Worm (Caenorhabditis elegans) whole organism, L3 larva: ENCODE measurements around the gene nsph-3.2.
A peak's percentile ranks its signal among the peaks of the same experiment; 100 is the strongest.

Experiments
- R02D3.7 ChIP-seq: fragments of 150-350 bp; optimal IDR thresholded peaks from 2 replicates; lab custom pipeline; 2014; ENCODE audit warnings: missing biosample characterization, missing genetic modification characterization
- aly-2 ChIP-seq: fragments of 150-350 bp; optimal IDR thresholded peaks from 2 replicates; lab custom pipeline; 2014; ENCODE audit warnings: missing biosample characterization, missing genetic modification characterization
- ceh-16 ChIP-seq: sonication (generic microtip); optimal IDR thresholded peaks from 2 replicates; lab custom pipeline; 2017; ENCODE audit warnings: missing biosample characterization, missing genetic modification characterization
- ceh-28 ChIP-seq: fragments of 150-350 bp; optimal IDR thresholded peaks from 2 replicates; lab custom pipeline; 2014; ENCODE audit warnings: missing biosample characterization, missing genetic modification reagents, missing genetic modification characterization
- egl-27 ChIP-seq: sonication (generic microtip); optimal IDR thresholded peaks from 4 replicates; lab custom pipeline; 2017; ENCODE audit warnings: missing biosample characterization, missing genetic modification reagents, missing genetic modification characterization
- elt-2 ChIP-seq: sonication (generic microtip); optimal IDR thresholded peaks from 2 replicates; lab custom pipeline; 2016; ENCODE audit warnings: missing genetic modification reagents, mild to moderate bottlenecking, missing genetic modification characterization, missing compliant biosample characterization
- elt-3 ChIP-seq, 3 experiments: fragments of 150-350 bp in 1 of 3; sonication (generic microtip) in 2 of 3; optimal IDR thresholded peaks; 2 replicates in 2 of 3; 4 replicates in 1 of 3; lab custom pipeline; 2014 to 2017; ENCODE audit warnings: missing biosample characterization in 3 of 3, missing genetic modification characterization in 3 of 3
- eor-1 ChIP-seq, 2 experiments: fragments of 150-350 bp; optimal IDR thresholded peaks; 2 replicates each; lab custom pipeline; 2014 to 2018; ENCODE audit warnings: missing biosample characterization in 2 of 2, missing genetic modification characterization in 2 of 2
- fkh-10 ChIP-seq: sonication (generic microtip); optimal IDR thresholded peaks from 2 replicates; lab custom pipeline; 2017; ENCODE audit warnings: missing biosample characterization, missing genetic modification reagents, missing genetic modification characterization
- fkh-2 ChIP-seq: fragments of 150-350 bp; optimal IDR thresholded peaks from 2 replicates; lab custom pipeline; 2014; ENCODE audit warnings: missing biosample characterization, missing genetic modification reagents, missing genetic modification characterization
- fos-1 ChIP-seq: fragments of 150-350 bp; optimal IDR thresholded peaks from 2 replicates; lab custom pipeline; 2014; ENCODE audit warnings: missing biosample characterization, missing genetic modification characterization
- hmg-11 ChIP-seq: sonication (generic microtip); optimal IDR thresholded peaks from 2 replicates; lab custom pipeline; 2016; ENCODE audit warnings: missing genetic modification characterization, missing compliant biosample characterization
- jun-1 ChIP-seq: fragments of 150-350 bp; optimal IDR thresholded peaks from 2 replicates; lab custom pipeline; 2014; ENCODE audit warnings: missing biosample characterization, missing genetic modification reagents, missing genetic modification characterization
- lin-15B ChIP-seq: fragments of 150-350 bp; optimal IDR thresholded peaks from 2 replicates; lab custom pipeline; 2014; ENCODE audit warnings: missing biosample characterization, missing genetic modification characterization
- lin-39 ChIP-seq: fragments of 150-350 bp; optimal IDR thresholded peaks from 2 replicates; lab custom pipeline; 2018; ENCODE audit warnings: missing biosample characterization, missing genetic modification reagents, missing genetic modification characterization
- lsy-12 ChIP-seq: sonication (generic microtip); optimal IDR thresholded peaks from 2 replicates; lab custom pipeline; 2016; ENCODE audit warnings: mild to moderate bottlenecking, missing genetic modification characterization, missing compliant biosample characterization
- mdl-1 ChIP-seq: fragments of 150-350 bp; optimal IDR thresholded peaks from 2 replicates; lab custom pipeline; 2014; ENCODE audit warnings: missing biosample characterization, missing genetic modification characterization
- mml-1 ChIP-seq: fragments of 150-350 bp; sonication (generic microtip); optimal IDR thresholded peaks from 3 replicates; lab custom pipeline; 2014; ENCODE audit warnings: missing biosample characterization, missing genetic modification characterization
- nfya-1 ChIP-seq: sonication (generic microtip); optimal IDR thresholded peaks from 2 replicates; lab custom pipeline; 2017; ENCODE audit warnings: missing genetic modification characterization, mild to moderate bottlenecking, missing compliant biosample characterization, antibody characterized with exemption, moderate library complexity; ENCODE audit not compliant: insufficient read depth
- nhr-11 ChIP-seq: fragments of 150-350 bp; optimal IDR thresholded peaks from 2 replicates; lab custom pipeline; 2014; ENCODE audit warnings: missing biosample characterization, missing genetic modification characterization
- nhr-12 ChIP-seq: fragments of 150-350 bp; optimal IDR thresholded peaks from 2 replicates; lab custom pipeline; 2014; ENCODE audit warnings: missing biosample characterization, missing genetic modification characterization
- nhr-23 ChIP-seq: fragments of 150-350 bp; optimal IDR thresholded peaks from 2 replicates; lab custom pipeline; 2014; ENCODE audit warnings: missing biosample characterization, missing genetic modification reagents, missing genetic modification characterization
- nhr-25 ChIP-seq: sonication (generic microtip); optimal IDR thresholded peaks from 2 replicates; lab custom pipeline; 2017; ENCODE audit warnings: missing biosample characterization, missing genetic modification characterization
- nhr-43 ChIP-seq: sonication (generic microtip); optimal IDR thresholded peaks from 2 replicates; lab custom pipeline; 2016; ENCODE audit warnings: mild to moderate bottlenecking, missing genetic modification characterization, missing compliant biosample characterization; ENCODE audit not compliant: poor library complexity, severe bottlenecking
- pha-4 ChIP-seq: fragments of 150-350 bp; optimal IDR thresholded peaks from 2 replicates; lab custom pipeline; 2014; ENCODE audit warnings: missing biosample characterization, missing genetic modification reagents, missing genetic modification characterization
- pqm-1 ChIP-seq: fragments of 150-350 bp; optimal IDR thresholded peaks from 2 replicates; lab custom pipeline; 2017; ENCODE audit warnings: missing biosample characterization, missing genetic modification characterization, inconsistent platforms
- skn-1 ChIP-seq: fragments of 150-350 bp; optimal IDR thresholded peaks from 2 replicates; lab custom pipeline; 2014; ENCODE audit warnings: missing biosample characterization, missing genetic modification characterization
- snpc-4 ChIP-seq: fragments of 150-350 bp; optimal IDR thresholded peaks from 2 replicates; lab custom pipeline; 2014; ENCODE audit warnings: missing biosample characterization, missing genetic modification characterization
- tbx-2 ChIP-seq: sonication (generic microtip); optimal IDR thresholded peaks from 2 replicates; lab custom pipeline; 2016; ENCODE audit warnings: mild to moderate bottlenecking, missing genetic modification characterization, missing compliant biosample characterization
- unc-39 ChIP-seq: sonication (generic microtip); optimal IDR thresholded peaks from 4 replicates; lab custom pipeline; 2017; ENCODE audit warnings: missing biosample characterization, missing genetic modification characterization
- unc-62 ChIP-seq: fragments of 150-350 bp; sonication (generic microtip); optimal IDR thresholded peaks from 4 replicates; lab custom pipeline; 2014; ENCODE audit warnings: missing biosample characterization, missing genetic modification reagents, missing genetic modification characterization
- ztf-4 ChIP-seq: fragments of 150-350 bp; optimal IDR thresholded peaks from 2 replicates; lab custom pipeline; 2014; ENCODE audit warnings: missing biosample characterization, missing genetic modification characterization

The nsph-3.2 gene

DNA sequence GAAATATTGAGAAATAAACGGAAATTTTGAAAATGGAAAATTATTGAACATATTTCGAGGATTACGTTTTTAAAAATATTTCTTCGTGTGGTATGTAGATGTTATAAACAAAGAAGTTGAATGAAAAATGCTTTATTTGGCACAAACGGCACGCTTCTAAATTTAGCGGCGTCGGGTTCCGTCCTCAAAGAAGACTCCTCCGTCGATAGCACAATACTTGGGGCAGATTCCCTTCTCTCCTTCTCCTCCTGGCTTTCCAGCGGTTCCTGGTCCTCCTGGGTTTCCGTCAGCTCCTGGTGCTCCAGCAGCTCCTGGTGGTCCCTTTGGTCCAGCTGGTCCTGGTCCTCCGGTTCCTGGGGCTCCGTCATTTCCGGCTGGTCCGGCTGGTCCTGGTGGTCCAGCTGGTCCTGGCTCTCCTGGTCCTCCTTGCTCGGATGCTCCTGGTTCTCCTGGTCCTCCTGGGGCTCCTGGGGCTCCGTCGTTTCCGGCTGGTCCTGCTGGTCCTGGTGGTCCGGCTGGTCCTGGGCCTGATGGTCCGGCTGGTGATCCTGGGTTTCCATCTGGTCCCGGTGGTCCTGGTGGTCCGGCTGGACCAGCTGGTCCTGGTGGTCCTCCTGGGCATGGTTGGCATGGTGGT is 28.2 kb upstream of the nsph-3.2 start, which contains the start of gene W01B6.8:
Gene W01B6.8 (minus strand): TSS at position 51 of the 637 bp plus-strand sequence.
- TF ChIP-seq aly-2 (tag; lab: Kevin White, UChicago) (no peak), fkh-10 (GFP tag; lab: Kevin White, UChicago) (no peak), unc-39 (tag; lab: Kevin White, UChicago) (no peak), ztf-4 (no peak), nhr-11 (tag; lab: Kevin White, UChicago) (no peak), elt-2 (tag; lab: Kevin White, UChicago) (no peak)

DNA sequence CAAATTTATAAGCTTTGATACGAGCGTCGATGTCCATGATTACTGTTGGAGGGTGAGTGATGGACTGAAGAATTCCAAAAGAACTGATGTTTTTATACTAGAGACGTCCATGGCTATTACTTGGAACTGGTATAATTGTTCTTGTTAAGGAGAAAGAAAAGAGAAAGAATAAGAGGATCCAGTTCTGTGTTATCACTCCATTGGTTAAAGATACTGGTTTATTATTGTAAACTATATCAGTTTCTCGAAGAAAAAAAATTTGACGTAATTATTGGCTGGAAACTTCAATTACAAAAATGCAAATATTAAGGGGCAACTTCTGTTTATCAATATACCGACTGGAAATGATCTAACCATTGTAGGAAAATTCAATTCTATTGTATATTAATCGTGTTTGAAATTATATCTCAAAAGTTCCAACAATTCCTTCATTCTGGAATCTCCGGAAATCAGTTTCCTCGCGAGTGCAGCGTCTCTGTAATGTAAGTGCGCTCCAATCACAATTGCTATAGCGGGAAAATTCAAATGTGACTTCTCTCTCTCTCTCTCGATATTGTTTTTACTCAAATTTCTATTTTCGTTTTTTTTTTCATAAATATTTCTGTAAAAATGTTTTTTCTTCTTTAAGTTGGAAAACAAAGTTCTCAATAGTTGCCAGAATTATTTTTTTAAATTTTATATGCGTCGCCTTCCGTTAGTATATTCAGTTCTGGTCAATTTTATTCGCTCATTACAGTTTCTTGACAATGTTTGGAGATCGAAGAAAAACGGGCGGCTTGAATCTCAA is 27.1 kb upstream of the nsph-3.2 start, which contains the start of the genes col-2 and ndc-80:
Gene col-2 (minus strand): TSS at position 51 of the 787 bp plus-strand sequence.
Gene ndc-80 (plus strand): TSS at position 737 of the 787 bp plus-strand sequence.
- TF ChIP-seq pqm-1 (tag; lab: Kevin White, UChicago), result peak; percentile 17
- TF ChIP-seq nfya-1 (tag; lab: Kevin White, UChicago), result peak; percentile 84
- TF ChIP-seq nhr-23 (tag; lab: Kevin White, UChicago), result peak; percentile 54
- TF ChIP-seq lin-39 (tag; lab: Kevin White, UChicago), result peak; percentile 70
- peak; percentile 23 for TF ChIP-seq fkh-10 (GFP tag; lab: Kevin White, UChicago)
- TF ChIP-seq eor-1 (tag; optimal IDR thresholded peaks at IDR 0.05; lab: Kevin White, UChicago), result no peak
- TF ChIP-seq unc-39 (tag; lab: Kevin White, UChicago), result no peak
- no peak for TF ChIP-seq mml-1 (tag; lab: Kevin White, UChicago)
- peak; percentile 71 for TF ChIP-seq R02D3.7 (tag; lab: Kevin White, UChicago)
- no peak for TF ChIP-seq fkh-2 (tag; lab: Kevin White, UChicago)
- peak; percentile 93 for TF ChIP-seq lin-15B (tag; lab: Kevin White, UChicago)
- TF ChIP-seq snpc-4 (tag; lab: Kevin White, UChicago), result peak; percentile 36
- peak; percentile 70 for TF ChIP-seq nhr-25 (tag; lab: Kevin White, UChicago)
- peak; percentile 10 for TF ChIP-seq jun-1
- peak; percentile 4 for TF ChIP-seq skn-1
- TF ChIP-seq elt-3 (tag; optimal IDR thresholded peaks at IDR 0.05; lab: Kevin White, UChicago), result no peak
- peak; percentile 74 for TF ChIP-seq nhr-43 (tag; lab: Kevin White, UChicago)

DNA sequence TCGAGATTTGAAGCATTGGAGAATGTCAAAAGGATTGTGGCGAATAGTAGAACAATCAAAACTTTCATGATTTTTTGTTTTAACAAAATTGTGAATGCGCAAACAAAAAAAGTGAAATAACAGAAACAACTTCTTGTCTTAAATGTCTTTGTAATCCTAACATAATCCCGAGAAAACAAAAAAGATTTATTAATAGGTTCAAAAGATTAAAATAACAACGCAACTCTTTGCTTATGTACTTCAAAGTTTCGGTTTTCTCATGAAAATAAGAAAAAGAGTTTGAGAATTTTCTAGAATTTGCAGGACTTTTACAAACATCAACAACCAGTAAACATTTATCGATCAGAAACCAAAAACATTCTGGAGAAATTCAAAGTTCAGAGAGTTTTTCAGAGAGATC is 22.9 kb upstream of the nsph-3.2 start, which contains the start of gene ttr-39:
Gene ttr-39 (minus strand): TSS at position 101 of the 400 bp plus-strand sequence.
- TF ChIP-seq nhr-23 (tag; lab: Kevin White, UChicago) (no peak), ceh-28 (tag; lab: Kevin White, UChicago) (no peak), pha-4 (tag; lab: Kevin White, UChicago) (no peak), lin-39 (tag; lab: Kevin White, UChicago) (no peak), pqm-1 (tag; lab: Kevin White, UChicago) (no peak), fos-1 (tag; lab: Kevin White, UChicago) (no peak), elt-3 (tag; optimal IDR thresholded peaks at IDR 0.05; lab: Kevin White, UChicago) (no peak), hmg-11 (tag; lab: Kevin White, UChicago) (no peak), elt-2 (tag; lab: Kevin White, UChicago) (no peak), lsy-12 (tag; lab: Kevin White, UChicago) (no peak), nhr-25 (tag; lab: Kevin White, UChicago) (no peak), mdl-1 (tag; lab: Kevin White, UChicago) (no peak), lin-15B (tag; lab: Kevin White, UChicago) (no peak), ceh-16 (no peak), skn-1 (no peak), tbx-2 (no peak)

DNA sequence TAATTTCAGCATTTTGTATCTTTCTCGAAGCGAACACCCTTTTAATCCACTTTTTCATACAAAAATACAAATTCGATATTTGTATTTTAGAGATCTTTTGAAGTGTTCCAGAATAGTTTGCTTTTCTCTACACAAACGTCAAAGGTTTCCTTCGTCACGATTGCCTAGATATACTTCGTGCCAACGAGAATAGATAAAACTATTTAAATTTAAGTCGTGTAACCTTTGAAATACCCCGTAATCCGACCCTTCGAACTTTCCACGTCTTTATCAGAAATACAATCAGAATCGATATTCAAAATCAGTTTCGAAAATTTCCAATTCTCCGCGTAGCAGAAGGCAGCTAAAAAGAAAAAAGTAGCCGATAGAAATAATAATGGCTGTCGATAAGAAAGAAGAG is 22.3 kb upstream of the nsph-3.2 start, which contains the start of gene ttbk-5:
Gene ttbk-5 (plus strand): TSS at position 301 of the 400 bp plus-strand sequence.
- TF ChIP-seq lin-39 (tag; lab: Kevin White, UChicago) (no peak), unc-62 (no peak), nhr-11 (tag; lab: Kevin White, UChicago) (no peak), egl-27 (tag; lab: Kevin White, UChicago) (no peak), R02D3.7 (tag; lab: Kevin White, UChicago) (no peak), eor-1 (tag; optimal IDR thresholded peaks at IDR 0.05; lab: Kevin White, UChicago) (no peak), hmg-11 (tag; lab: Kevin White, UChicago) (no peak), snpc-4 (tag; lab: Kevin White, UChicago) (no peak), nhr-43 (tag; lab: Kevin White, UChicago) (no peak), ceh-16 (no peak), mml-1 (tag; lab: Kevin White, UChicago) (no peak), lsy-12 (tag; lab: Kevin White, UChicago) (no peak), fkh-10 (GFP tag; lab: Kevin White, UChicago) (no peak), nhr-12 (tag; lab: Kevin White, UChicago) (no peak), elt-2 (tag; lab: Kevin White, UChicago) (no peak)
- TF ChIP-seq, all 47 proteins: peak for 0
